Fruit fly (Drosophila melanogaster): ENCODE results near the gene cocoon.

Gene cocoon

DNA sequence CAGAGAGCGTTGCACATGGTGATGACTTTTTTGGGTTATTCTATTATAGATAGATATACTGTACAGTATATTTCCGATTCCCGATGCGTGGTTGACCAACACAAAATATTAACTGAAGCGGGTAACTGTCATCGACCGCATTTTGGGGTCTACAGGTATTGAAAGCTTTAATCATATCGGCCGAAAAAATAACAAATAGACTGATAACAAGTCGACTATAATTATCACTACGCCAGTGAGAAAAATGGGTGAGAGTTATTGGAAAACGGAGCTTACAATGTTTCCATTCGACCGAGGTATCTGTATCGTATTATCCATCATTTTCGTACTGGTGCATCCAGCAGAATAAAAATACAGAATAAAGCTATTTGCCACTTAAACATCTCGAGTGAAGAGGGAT is 44.4 kb upstream of the cocoon start (continued):
- TF ChIP-seq h (optimal IDR thresholded peaks at IDR 0.05) (no peak), otp (GFP tag; IDR thresholded peaks at IDR 0.05) (no peak), CG1647 (GFP tag; optimal IDR thresholded peaks at IDR 0.05) (no peak), CG8765 (GFP tag; IDR thresholded peaks at IDR 0.05) (no peak), CG34376 (GFP tag; optimal IDR thresholded peaks at IDR 0.05) (peak; percentile 12)

DNA sequence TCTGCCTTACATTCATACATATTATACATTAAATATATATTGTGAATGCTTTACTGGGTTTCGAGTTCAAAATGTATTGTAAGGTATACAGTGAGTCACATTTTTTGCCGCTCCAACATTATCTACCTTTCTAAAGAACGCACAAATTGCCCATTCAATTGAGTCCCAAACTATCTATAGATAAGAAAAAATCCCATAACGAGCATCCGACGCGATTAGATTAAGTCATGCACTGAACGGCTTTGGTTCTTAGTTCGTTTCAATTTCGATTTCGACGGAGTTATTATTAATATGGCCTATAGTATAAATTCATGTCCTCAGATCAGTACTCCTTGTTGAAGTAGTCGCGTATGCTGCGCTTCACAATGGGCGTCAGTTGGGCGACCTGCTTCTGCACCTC is 43.6 kb upstream of the cocoon start:
- no peak for TF ChIP-seq Lhr (GFP tag; optimal IDR thresholded peaks at IDR 0.05)
- TF ChIP-seq nerfin-2 (GFP tag; IDR thresholded peaks at IDR 0.05; ENCODE audit: partially characterized antibody), result no peak
- no peak for TF ChIP-seq CG16779 (GFP tag; IDR thresholded peaks at IDR 0.05)
- TF ChIP-seq sug (tag; optimal IDR thresholded peaks at IDR 0.05), result peak; percentile 9
- no peak for TF ChIP-seq CG18764 (GFP tag; optimal IDR thresholded peaks at IDR 0.05)
- no peak for TF ChIP-seq hbn (GFP tag; IDR thresholded peaks at IDR 0.05; ENCODE audit: partially characterized antibody)
- TF ChIP-seq run (tag; optimal IDR thresholded peaks at IDR 0.05), result no peak
- TF ChIP-seq CG1233 (GFP tag; optimal IDR thresholded peaks at IDR 0.05), result no peak
- no peak for TF ChIP-seq CG32772 (GFP tag; IDR thresholded peaks at IDR 0.05)
- no peak for TF ChIP-seq CG8290 (GFP tag; optimal IDR thresholded peaks at IDR 0.05)
- peak in 1 of 2 experiments; percentile 25 for TF ChIP-seq CG8290 (tag; optimal IDR thresholded peaks at IDR 0.05)
- TF ChIP-seq CG17829 (tag; optimal IDR thresholded peaks at IDR 0.05), result no peak
- TF ChIP-seq eve (GFP tag; optimal IDR thresholded peaks at IDR 0.05), result peak in 1 of 2 experiments; percentile 33
- no peak for TF ChIP-seq CG6272 (GFP tag; IDR thresholded peaks at IDR 0.05)
- no peak for TF ChIP-seq Antp (GFP tag; optimal IDR thresholded peaks at IDR 0.05)
- no peak for TF ChIP-seq HLHmδ (GFP tag; optimal IDR thresholded peaks at IDR 0.05)
- no peak for TF ChIP-seq Myb (GFP tag; optimal IDR thresholded peaks at IDR 0.05)
- TF ChIP-seq CG1832 (GFP tag; optimal IDR thresholded peaks at IDR 0.05), result no peak
- peak; percentile 18 for TF ChIP-seq Med (GFP tag)
- TF ChIP-seq chm (GFP tag; IDR thresholded peaks at IDR 0.05), result no peak
- TF ChIP-seq gcm2 (GFP tag; optimal IDR thresholded peaks at IDR 0.05), result no peak
- TF ChIP-seq CG2199 (GFP tag; IDR thresholded peaks at IDR 0.05), result peak; percentile 84; the same call in 2 of the 3 replicates
- peak; percentile 72 for TF ChIP-seq GATAe (GFP tag; conservative IDR thresholded peaks at IDR 0.05)
- TF ChIP-seq CG34376 (GFP tag; optimal IDR thresholded peaks at IDR 0.05), result peak; percentile 25
- TF ChIP-seq CG17328 (GFP tag; IDR thresholded peaks at IDR 0.05), result no peak
- no peak for TF ChIP-seq CG15269 (tag; optimal IDR thresholded peaks at IDR 0.05)
- no peak for TF ChIP-seq CG11504 (tag; optimal IDR thresholded peaks at IDR 0.05)
- no peak for TF ChIP-seq CrebB (tag; optimal IDR thresholded peaks at IDR 0.05)
- TF ChIP-seq grn (GFP tag; optimal IDR thresholded peaks at IDR 0.05), result peak; percentile 8
- TF ChIP-seq p53 (GFP tag; optimal IDR thresholded peaks at IDR 0.05), result no peak
- no peak for TF ChIP-seq CG1529 (GFP tag; optimal IDR thresholded peaks at IDR 0.05)
- no peak for TF ChIP-seq tup (GFP tag; optimal IDR thresholded peaks at IDR 0.05)
- TF ChIP-seq CG11696 (GFP tag; IDR thresholded peaks at IDR 0.05), result no peak
- TF ChIP-seq CG31224 (GFP tag; IDR thresholded peaks at IDR 0.05), result no peak
- no peak for TF ChIP-seq CG3838 (GFP tag; optimal IDR thresholded peaks at IDR 0.05)
- no peak for TF ChIP-seq Dll (GFP tag; IDR thresholded peaks at IDR 0.05; ENCODE audit: partially characterized antibody)
- TF ChIP-seq tap (tag; optimal IDR thresholded peaks at IDR 0.05), result no peak
- no peak for TF ChIP-seq bab2 (GFP tag; optimal IDR thresholded peaks at IDR 0.05)
- no peak for TF ChIP-seq D19B (GFP tag; optimal IDR thresholded peaks at IDR 0.05)
- TF ChIP-seq otp (GFP tag; IDR thresholded peaks at IDR 0.05), result no peak
- no peak for TF ChIP-seq da (GFP tag; optimal IDR thresholded peaks at IDR 0.05)
- TF ChIP-seq schlank (tag; optimal IDR thresholded peaks at IDR 0.05), result no peak
- TF ChIP-seq ap (GFP tag; IDR thresholded peaks at IDR 0.05), result no peak
- peak; percentile 12 for TF ChIP-seq CG15696 (tag; optimal IDR thresholded peaks at IDR 0.05)
- no peak for TF ChIP-seq corto (GFP tag; optimal IDR thresholded peaks at IDR 0.05)
- TF ChIP-seq CG18476 (GFP tag; optimal IDR thresholded peaks at IDR 0.05), result no peak
- TF ChIP-seq maf-S (GFP tag; optimal IDR thresholded peaks at IDR 0.05), result no peak
- TF ChIP-seq eyg (GFP tag; optimal IDR thresholded peaks at IDR 0.05), result no peak
